Fruit fly (Drosophila melanogaster) whole organism, embryonic: ENCODE data around the gene dgt1.
A peak's percentile ranks its signal among the peaks of the same experiment; 100 is the strongest.

ENCODE experiments used
- Atf6 ChIP-seq: fragments of 200-800 bp; sonication (Bioruptor generic); IDR thresholded peaks from 2 replicates; pipeline ENCODE4 v1.3.6; 2022; ENCODE audit warnings: missing biosample characterization, missing genetic modification characterization
- Bteb2 ChIP-seq: fragments of 200-800 bp; sonication (Bioruptor generic); optimal IDR thresholded peaks from 2 replicates; lab custom pipeline; 2016; ENCODE audit warnings: missing biosample characterization, missing genetic modification characterization
- CG10979 ChIP-seq: fragments of 200-800 bp; sonication (Bioruptor generic); optimal IDR thresholded peaks from 2 replicates; lab custom pipeline; 2018; ENCODE audit warnings: missing biosample characterization, mild to moderate bottlenecking, missing genetic modification characterization, moderate library complexity
- CG11456 ChIP-seq: fragments of 200-800 bp; sonication (Bioruptor generic); IDR thresholded peaks from 3 replicates; pipeline ENCODE4 v1.3.6; 2022; ENCODE audit warnings: missing biosample characterization, missing genetic modification characterization
- CG1233 ChIP-seq: fragments of 200-800 bp; sonication (Bioruptor generic); optimal IDR thresholded peaks from 4 replicates; lab custom pipeline; 2018; ENCODE audit warnings: missing biosample characterization, mild to moderate bottlenecking, missing genetic modification characterization
- CG12391 ChIP-seq: fragments of 200-800 bp; sonication (Bioruptor generic); optimal IDR thresholded peaks from 3 replicates; lab custom pipeline; 2018; ENCODE audit warnings: missing biosample characterization, mild to moderate bottlenecking, missing genetic modification characterization, moderate library complexity
- CG13123 ChIP-seq: fragments of 200-800 bp; sonication (Bioruptor generic); optimal IDR thresholded peaks from 2 replicates; lab custom pipeline; 2016; ENCODE audit warnings: missing biosample characterization, missing genetic modification characterization
- CG14014 ChIP-seq: fragments of 200-800 bp; sonication (Bioruptor generic); IDR thresholded peaks from 2 replicates; pipeline ENCODE4 v1.3.6; 2022; ENCODE audit warnings: missing biosample characterization, missing genetic modification characterization
- CG15479 ChIP-seq: fragments of 200-800 bp; sonication (Bioruptor generic); optimal IDR thresholded peaks from 3 replicates; lab custom pipeline; 2019; ENCODE audit warnings: missing biosample characterization, mild to moderate bottlenecking, missing genetic modification characterization, moderate library complexity
- CG1602 ChIP-seq: fragments of 200-800 bp; sonication (Bioruptor generic); optimal IDR thresholded peaks from 3 replicates; lab custom pipeline; 2016; ENCODE audit warnings: missing biosample characterization, missing genetic modification characterization
- CG17361 ChIP-seq: fragments of 200-800 bp; sonication (Bioruptor generic); IDR thresholded peaks from 3 replicates; pipeline ENCODE4 v1.3.6; 2022; ENCODE audit warnings: missing biosample characterization, missing genetic modification characterization
- CG2120 ChIP-seq: fragments of 200-800 bp; sonication (Bioruptor generic); optimal IDR thresholded peaks from 3 replicates; lab custom pipeline; 2016; ENCODE audit warnings: missing biosample characterization, missing genetic modification characterization
- CG2712 ChIP-seq: fragments of 200-800 bp; optimal IDR thresholded peaks from 3 replicates; lab custom pipeline; 2019; ENCODE audit warnings: missing biosample characterization, mild to moderate bottlenecking, missing genetic modification characterization, moderate library complexity
- CG2889 ChIP-seq: fragments of 200-800 bp; sonication (Bioruptor generic); IDR thresholded peaks from 3 replicates; pipeline ENCODE4 v1.3.6; 2022; ENCODE audit warnings: missing biosample characterization, missing genetic modification characterization
- CG3065 ChIP-seq: fragments of 200-800 bp; sonication (Bioruptor generic); optimal IDR thresholded peaks from 2 replicates; lab custom pipeline; 2016; ENCODE audit warnings: missing biosample characterization, missing genetic modification characterization
- CG3163 ChIP-seq: fragments of 200-800 bp; sonication (Bioruptor generic); optimal IDR thresholded peaks from 3 replicates; lab custom pipeline; 2016; ENCODE audit warnings: missing biosample characterization, missing genetic modification characterization
- CG43689 ChIP-seq: fragments of 200-800 bp; sonication (Bioruptor generic); IDR thresholded peaks from 2 replicates; pipeline ENCODE4 v1.3.6; 2022; ENCODE audit warnings: missing biosample characterization, missing genetic modification characterization
- CG5180 ChIP-seq: fragments of 200-800 bp; sonication (Bioruptor generic); optimal IDR thresholded peaks from 3 replicates; lab custom pipeline; 2017; ENCODE audit warnings: missing biosample characterization, missing genetic modification characterization, mild to moderate bottlenecking, moderate library complexity, missing genetic modification reagents
- CG6254 ChIP-seq: fragments of 200-800 bp; sonication (Bioruptor generic); optimal IDR thresholded peaks from 3 replicates; lab custom pipeline; 2017; ENCODE audit warnings: mild to moderate bottlenecking, missing biosample characterization, missing genetic modification reagents, missing genetic modification characterization
- CG6854 ChIP-seq: fragments of 200-800 bp; sonication (Bioruptor generic); optimal IDR thresholded peaks from 3 replicates; lab custom pipeline; 2017; ENCODE audit warnings: missing biosample characterization, mild to moderate bottlenecking, missing genetic modification characterization
- CG7372 ChIP-seq: fragments of 200-800 bp; sonication (Bioruptor generic); IDR thresholded peaks from 2 replicates; pipeline ENCODE4 v1.3.6; 2022; ENCODE audit warnings: missing biosample characterization, missing genetic modification characterization
- CG8089 ChIP-seq: fragments of 200-800 bp; sonication (Bioruptor generic); optimal IDR thresholded peaks from 3 replicates; lab custom pipeline; 2016; ENCODE audit warnings: missing biosample characterization, missing genetic modification characterization
- CG9932 ChIP-seq: fragments of 200-800 bp; sonication (Bioruptor generic); IDR thresholded peaks from 2 replicates; pipeline ENCODE4 v1.3.6; 2022; ENCODE audit warnings: missing biosample characterization, missing genetic modification characterization
- Dp ChIP-seq: fragments of 200-800 bp; sonication (Bioruptor generic); optimal IDR thresholded peaks from 2 replicates; lab custom pipeline; 2018; ENCODE audit warnings: missing biosample characterization, mild to moderate bottlenecking, missing genetic modification characterization, moderate library complexity
- E2f1 ChIP-seq: fragments of 200-800 bp; sonication (Bioruptor generic); IDR thresholded peaks from 2 replicates; pipeline ENCODE4 v1.3.6; 2022; ENCODE audit warnings: missing biosample characterization, missing genetic modification characterization
- Ets97D ChIP-seq: fragments of 200-800 bp; sonication (Bioruptor generic); optimal IDR thresholded peaks from 3 replicates; lab custom pipeline; 2016; ENCODE audit warnings: missing biosample characterization, missing genetic modification characterization
- GATAe ChIP-seq: fragments of 200-800 bp; sonication (Bioruptor generic); conservative IDR thresholded peaks from 2 replicates; pipeline ENCODE4 v1.3.6; 2022; ENCODE audit warnings: missing biosample characterization, missing genetic modification characterization
- Hr39 ChIP-seq: fragments of >200 bp; optimal IDR thresholded peaks from 2 replicates; lab custom pipeline; 2017
- MTF-1 ChIP-seq: fragments of 200-800 bp; sonication (Bioruptor generic); optimal IDR thresholded peaks from 2 replicates; lab custom pipeline; 2018; ENCODE audit warnings: missing biosample characterization, mild to moderate bottlenecking, missing genetic modification characterization, borderline replicate concordance
- Spps ChIP-seq: fragments of 200-800 bp; sonication (Bioruptor generic); optimal IDR thresholded peaks from 2 replicates; lab custom pipeline; 2018; ENCODE audit warnings: missing biosample characterization, mild to moderate bottlenecking, missing genetic modification characterization
- aop ChIP-seq: fragments of 200-800 bp; sonication (Bioruptor generic); IDR thresholded peaks from 2 replicates; pipeline ENCODE4 v1.3.6; 2022; ENCODE audit warnings: missing biosample characterization, missing genetic modification characterization
- ato ChIP-seq: fragments of 200-800 bp; sonication (Bioruptor generic); IDR thresholded peaks from 2 replicates; pipeline ENCODE4 v1.3.6; 2022; ENCODE audit warnings: missing biosample characterization, missing genetic modification characterization; ENCODE audit not compliant: partially characterized antibody
- bsh ChIP-seq, 2 experiments: fragments of 200-800 bp; sonication (Bioruptor generic); optimal IDR thresholded peaks; 2 replicates each; lab custom pipeline; 2017 to 2018; ENCODE audit warnings: mild to moderate bottlenecking in 2 of 2, missing biosample characterization in 2 of 2, missing genetic modification characterization in 2 of 2, moderate library complexity in 1 of 2
- cas ChIP-seq: fragments of 200-800 bp; sonication (Bioruptor generic); IDR thresholded peaks from 2 replicates; pipeline ENCODE4 v1.3.6; 2022; ENCODE audit warnings: missing biosample characterization, missing genetic modification characterization
- caup ChIP-seq: fragments of 200-800 bp; sonication (Bioruptor generic); optimal IDR thresholded peaks from 3 replicates; lab custom pipeline; 2017; ENCODE audit warnings: missing biosample characterization, mild to moderate bottlenecking, missing genetic modification characterization, moderate library complexity; ENCODE audit not compliant: severe bottlenecking
- cwo ChIP-seq: fragments of 200-800 bp; sonication (Bioruptor generic); optimal IDR thresholded peaks from 3 replicates; lab custom pipeline; 2017; ENCODE audit warnings: missing biosample characterization, missing genetic modification characterization, mild to moderate bottlenecking, moderate library complexity, missing genetic modification reagents
- danr ChIP-seq: fragments of 200-800 bp; sonication (Bioruptor generic); IDR thresholded peaks from 2 replicates; pipeline ENCODE4 v1.3.6; 2022; ENCODE audit warnings: missing biosample characterization, missing genetic modification characterization
- dpn ChIP-seq, 2 experiments: fragments of 200-800 bp; sonication (Bioruptor generic); optimal IDR thresholded peaks; 3 replicates each; lab custom pipeline; 2016; ENCODE audit warnings: missing biosample characterization in 2 of 2, missing genetic modification characterization in 2 of 2
- gsb ChIP-seq: fragments of 200-800 bp; sonication (Bioruptor generic); IDR thresholded peaks from 2 replicates; pipeline ENCODE4 v1.3.6; 2022; ENCODE audit warnings: missing biosample characterization, missing genetic modification characterization
- nerfin-1 ChIP-seq: fragments of 200-800 bp; sonication (Bioruptor generic); optimal IDR thresholded peaks from 3 replicates; lab custom pipeline; 2019; ENCODE audit warnings: missing biosample characterization, mild to moderate bottlenecking, missing genetic modification characterization, moderate library complexity
- pros ChIP-seq: fragments of 200-800 bp; sonication (Bioruptor generic); optimal IDR thresholded peaks from 3 replicates; lab custom pipeline; 2019; ENCODE audit warnings: missing biosample characterization, mild to moderate bottlenecking, missing genetic modification characterization, moderate library complexity
- ranshi ChIP-seq: fragments of 200-800 bp; sonication (Bioruptor generic); IDR thresholded peaks from 2 replicates; pipeline ENCODE4 v1.3.6; 2022; ENCODE audit warnings: missing biosample characterization, missing genetic modification characterization
- row ChIP-seq: fragments of 200-800 bp; sonication (Bioruptor generic); IDR thresholded peaks from 3 replicates; pipeline ENCODE4 v1.3.6; 2022; ENCODE audit warnings: missing biosample characterization, missing genetic modification characterization
- run ChIP-seq: fragments of 200-800 bp; sonication (Bioruptor generic); optimal IDR thresholded peaks from 3 replicates; lab custom pipeline; 2018; ENCODE audit warnings: missing biosample characterization, mild to moderate bottlenecking, missing genetic modification characterization
- slp2 ChIP-seq: fragments of 200-800 bp; sonication (Bioruptor generic); optimal IDR thresholded peaks from 2 replicates; lab custom pipeline; 2016; ENCODE audit warnings: missing biosample characterization, missing genetic modification characterization
- sqz ChIP-seq: fragments of 200-800 bp; sonication (Bioruptor generic); optimal IDR thresholded peaks from 3 replicates; lab custom pipeline; 2018; ENCODE audit warnings: missing biosample characterization, mild to moderate bottlenecking, missing genetic modification characterization
- tap ChIP-seq: fragments of 200-800 bp; optimal IDR thresholded peaks from 3 replicates; lab custom pipeline; 2019; ENCODE audit warnings: missing biosample characterization, mild to moderate bottlenecking, missing genetic modification characterization, moderate library complexity
- tll ChIP-seq, 2 experiments: fragments of 200-800 bp in 1 of 2; fragments of >200 bp in 1 of 2; sonication (Bioruptor generic) in 1 of 2; optimal IDR thresholded peaks; 2 replicates each; lab custom pipeline; 2017 to 2019; ENCODE audit warnings: missing biosample characterization in 2 of 2, missing genetic modification characterization in 2 of 2, mild to moderate bottlenecking in 1 of 2, moderate library complexity in 1 of 2
- wdn ChIP-seq: fragments of 200-800 bp; sonication (Bioruptor generic); IDR thresholded peaks from 2 replicates; pipeline ENCODE4 v1.3.6; 2022; ENCODE audit warnings: missing biosample characterization, missing genetic modification characterization
- yki ChIP-seq: fragments of >200 bp; optimal IDR thresholded peaks from 3 replicates; lab custom pipeline; 2018
- z ChIP-seq: fragments of 200-800 bp; sonication (Bioruptor generic); IDR thresholded peaks from 3 replicates; pipeline ENCODE4 v1.3.6; 2022; ENCODE audit warnings: missing biosample characterization, missing genetic modification characterization

The dgt1 gene

DNA sequence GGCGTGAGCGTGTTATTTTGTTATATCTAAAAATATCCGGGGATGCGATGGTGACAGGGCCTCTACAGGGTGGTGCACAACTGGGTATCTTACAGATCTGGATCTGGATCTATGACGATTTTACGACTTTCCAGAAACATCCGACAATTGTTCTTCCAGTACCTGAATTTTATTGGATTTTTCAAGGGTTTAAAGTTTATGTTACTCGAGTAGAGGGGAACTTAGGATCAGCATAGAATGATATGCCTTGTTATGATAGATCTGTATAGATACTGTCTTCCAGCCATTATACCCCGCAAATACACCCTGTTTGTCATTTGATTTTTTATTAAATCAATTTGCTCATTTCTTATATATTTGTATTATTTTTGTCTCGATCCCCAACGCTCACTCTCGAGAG is 37.1 kb upstream of the dgt1 start (continued):
- TF ChIP-seq slp2: no peak
- peak; percentile 68 for TF ChIP-seq CG2712 (tag; lab: Kevin White, UChicago)
- peak; percentile 25; the same call in 1 of the 2 replicates for TF ChIP-seq CG43689 (GFP tag; lab: Robert Waterston, UW)
- no peak for TF ChIP-seq sqz (GFP tag; lab: Kevin White, UChicago)
- TF ChIP-seq z (GFP tag; lab: Robert Waterston, UW): no peak
- peak; percentile 52; the same call in 1 of the 2 replicates for TF ChIP-seq CG7372 (GFP tag; lab: Robert Waterston, UW)
- TF ChIP-seq dpn (GFP tag; optimal IDR thresholded peaks at IDR 0.05; lab: Kevin White, UChicago): peak; percentile 60 to 64
- peak; percentile 72 for TF ChIP-seq CG9932 (GFP tag; lab: Robert Waterston, UW)
- TF ChIP-seq CG6254 (GFP tag; lab: Kevin White, UChicago): peak; percentile 48
- TF ChIP-seq Bteb2 (GFP tag; lab: Kevin White, UChicago): peak; percentile 52
- TF ChIP-seq Hr39 (lab: Kevin White, UChicago): no peak
- no peak for TF ChIP-seq ato (GFP tag; lab: Robert Waterston, UW)
- peak; percentile 65 for TF ChIP-seq CG2120 (GFP tag; lab: Kevin White, UChicago)
- TF ChIP-seq caup (GFP tag; lab: Kevin White, UChicago): peak; percentile 28
- no peak for TF ChIP-seq Spps
- TF ChIP-seq CG11456 (GFP tag; lab: Robert Waterston, UW): 0 out of 3 replicates have a peak, but pooled peaks have one; percentile 60
- TF ChIP-seq CG1233 (GFP tag; lab: Kevin White, UChicago): no peak
- TF ChIP-seq CG2889: 0 out of 3 replicates have a peak, but pooled peaks have one; percentile 40
- TF ChIP-seq nerfin-1 (tag; lab: Kevin White, UChicago): peak; percentile 37
- TF ChIP-seq MTF-1 (GFP tag; lab: Kevin White, UChicago): no peak
- TF ChIP-seq CG1602 (GFP tag; lab: Kevin White, UChicago): no peak
- TF ChIP-seq Dp: no peak
- no peak for TF ChIP-seq pros (GFP tag; lab: Kevin White, UChicago)
- peak in 1 of 2 experiments; percentile 27 for TF ChIP-seq bsh (GFP tag; optimal IDR thresholded peaks at IDR 0.05; lab: Kevin White, UChicago)
- TF ChIP-seq GATAe (GFP tag; lab: Robert Waterston, UW): no peak
- TF ChIP-seq cas (GFP tag; lab: Robert Waterston, UW): no peak
- peak; percentile 42 for TF ChIP-seq cwo
- no peak for TF ChIP-seq CG13123
- no peak for TF ChIP-seq CG3163 (GFP tag; lab: Kevin White, UChicago)
- TF ChIP-seq CG10979 (tag; lab: Kevin White, UChicago): peak; percentile 18
- no peak for TF ChIP-seq tll (GFP tag; optimal IDR thresholded peaks at IDR 0.05; lab: Kevin White, UChicago)
- TF ChIP-seq Ets97D: no peak
- TF ChIP-seq aop: no peak
- peak; percentile 55 for TF ChIP-seq CG5180 (GFP tag; lab: Kevin White, UChicago)
- TF ChIP-seq CG14014 (GFP tag; lab: Robert Waterston, UW): peak; percentile 63; the same call in 1 of the 2 replicates
- peak; percentile 54; the same call in 1 of the 2 replicates for TF ChIP-seq danr
- TF ChIP-seq CG12391 (tag; lab: Kevin White, UChicago): peak; percentile 43
- TF ChIP-seq Atf6 (GFP tag; lab: Robert Waterston, UW): peak; percentile 73
- no peak for TF ChIP-seq CG3065 (GFP tag; lab: Kevin White, UChicago)
- TF ChIP-seq CG15479 (GFP tag; lab: Kevin White, UChicago): no peak
- TF ChIP-seq row (GFP tag; lab: Robert Waterston, UW): peak; percentile 59
- peak; percentile 44; the same call in 1 of the 2 replicates for TF ChIP-seq E2f1 (GFP tag; lab: Robert Waterston, UW)
- peak; percentile 67 for TF ChIP-seq CG17361 (GFP tag; lab: Robert Waterston, UW)
- no peak for TF ChIP-seq yki
- TF ChIP-seq CG6854: no peak
- TF ChIP-seq ranshi: peak; percentile 13; the same call in 1 of the 2 replicates
- TF ChIP-seq gsb (GFP tag; lab: Robert Waterston, UW): peak; percentile 47
- no peak for TF ChIP-seq CG8089 (GFP tag; lab: Kevin White, UChicago)
- peak; percentile 61 for TF ChIP-seq tap (tag; lab: Kevin White, UChicago)
- TF ChIP-seq wdn (GFP tag; lab: Robert Waterston, UW): peak; percentile 27; the same call in 1 of the 2 replicates
- TF ChIP-seq run (tag; lab: Kevin White, UChicago): peak; percentile 38
